Worm (Caenorhabditis elegans) whole organism, dauer: Measurements from ENCODE around the gene E02H4.2.

Source experiments
- unc-62 ChIP-seq: sonication (generic microtip); optimal IDR thresholded peaks from 2 replicates; lab custom pipeline; 2017; ENCODE audit warnings: missing biosample characterization, missing genetic modification reagents, missing genetic modification characterization

E02H4.2 gene

DNA sequence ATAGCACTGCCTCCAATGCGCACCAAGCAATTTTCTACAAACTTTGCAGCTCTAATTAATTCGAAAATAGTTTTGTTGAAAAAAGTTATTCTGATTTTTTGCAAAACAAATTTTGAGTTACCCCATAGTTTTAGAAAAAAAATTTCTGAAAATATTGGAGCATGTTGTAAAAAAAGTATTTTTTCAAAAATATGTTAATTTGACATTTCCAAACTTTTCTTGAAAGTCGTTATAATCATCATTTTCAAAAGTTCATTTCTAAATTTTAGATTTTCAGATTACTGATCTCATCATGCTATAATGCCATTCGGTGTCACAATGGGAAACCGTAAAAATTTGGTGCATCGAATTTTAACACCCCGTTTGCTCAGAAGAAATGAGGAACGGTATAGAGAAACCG, 13.6 kb downstream of the E02H4.2 start, which contains the start of gene del-1:
TSS of gene del-1 (plus strand) at position 301 of the 400 bp plus-strand sequence.
- no peak for TF ChIP-seq unc-62 (GFP tag; lab: Kevin White, UChicago)

DNA sequence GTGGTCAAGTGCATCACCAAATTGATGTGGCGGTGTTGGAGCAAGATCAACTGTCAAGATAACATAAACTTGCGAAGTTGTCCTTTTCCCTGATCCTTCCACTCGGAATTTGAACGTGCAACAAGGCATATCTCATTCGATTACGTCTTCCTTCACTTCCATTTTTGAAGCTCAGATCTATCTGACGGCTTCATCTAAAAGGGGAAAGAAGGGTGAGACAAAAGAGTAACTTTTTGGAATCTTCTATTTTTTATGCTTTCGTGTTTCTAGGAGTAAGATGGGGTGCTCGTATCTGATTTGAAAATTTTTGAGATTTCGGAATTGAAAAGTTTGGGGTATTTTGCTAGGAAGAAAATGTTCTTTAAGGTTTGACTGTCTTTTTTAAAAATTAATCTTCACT, 14.3 kb downstream of the E02H4.2 start:
- no peak for TF ChIP-seq unc-62 (GFP tag; lab: Kevin White, UChicago)

DNA sequence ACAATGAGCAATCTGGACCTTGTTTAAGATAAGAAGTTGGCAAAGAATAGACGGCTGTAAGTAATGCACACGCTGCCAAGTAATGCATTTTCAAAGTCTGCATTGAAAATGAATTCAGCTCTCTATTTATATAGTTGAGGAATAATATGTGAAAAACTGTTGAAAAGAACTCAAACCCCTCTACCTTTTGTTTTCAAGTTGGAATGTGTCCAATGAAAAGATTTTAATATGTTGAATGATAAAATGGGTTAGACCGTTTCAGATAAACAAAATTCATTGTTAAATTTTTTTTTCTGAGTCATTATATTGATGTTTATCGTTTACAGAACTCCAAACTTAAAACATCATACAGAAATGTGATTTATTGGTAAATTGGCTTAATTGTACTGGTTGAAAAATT, 18.0 kb downstream of the E02H4.2 start, which contains the start of gene E02H4.8:
TSS of gene E02H4.8 (minus strand) at position 101 of the 400 bp plus-strand sequence.
- no peak for TF ChIP-seq unc-62 (GFP tag; lab: Kevin White, UChicago)

DNA sequence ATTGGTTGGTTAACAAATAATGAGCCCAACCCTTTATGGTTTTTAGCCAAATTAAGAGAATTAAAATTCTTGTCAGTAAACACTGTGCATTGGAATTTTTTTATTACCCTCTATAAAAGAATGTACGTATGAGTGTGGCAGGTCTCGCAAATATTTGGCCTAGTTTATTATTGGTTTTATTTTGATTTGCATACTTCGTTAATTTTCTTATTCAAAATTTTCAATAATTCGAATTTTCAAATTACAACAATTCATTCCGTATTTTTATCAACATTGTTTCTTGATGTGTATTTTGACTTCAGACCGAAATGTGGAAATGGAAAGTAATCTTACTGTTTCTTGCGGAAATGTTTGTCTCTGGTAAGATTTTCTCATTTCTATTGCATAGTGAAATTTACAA, 23.8 kb downstream of the E02H4.2 start, which contains the start of gene E02H4.4:
TSS of gene E02H4.4 (plus strand) at position 301 of the 400 bp plus-strand sequence.
- TF ChIP-seq unc-62 (GFP tag; lab: Kevin White, UChicago), result no peak

DNA sequence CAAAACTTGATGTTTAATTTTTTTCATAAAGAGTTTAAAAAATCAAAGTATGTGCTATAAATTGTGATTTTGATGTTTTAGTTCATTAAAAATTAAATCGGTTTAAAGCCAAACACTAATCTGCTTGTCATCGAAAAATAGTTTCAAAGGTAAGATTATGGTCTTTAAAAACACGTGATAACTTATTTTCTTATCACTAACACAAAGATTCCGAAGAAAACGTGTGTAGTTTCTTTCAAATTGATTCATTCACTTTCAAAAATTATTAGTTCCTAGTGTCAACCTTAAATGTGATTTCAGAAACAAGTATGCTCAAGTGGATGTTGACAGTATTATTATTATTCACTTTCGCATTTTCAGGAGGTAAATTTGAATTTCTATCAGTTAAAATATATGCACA, 25.5 kb downstream of the E02H4.2 start, which contains the start of gene E02H4.7:
TSS of gene E02H4.7 (plus strand) at position 301 of the 400 bp plus-strand sequence.
- no peak for TF ChIP-seq unc-62 (GFP tag; lab: Kevin White, UChicago)

DNA sequence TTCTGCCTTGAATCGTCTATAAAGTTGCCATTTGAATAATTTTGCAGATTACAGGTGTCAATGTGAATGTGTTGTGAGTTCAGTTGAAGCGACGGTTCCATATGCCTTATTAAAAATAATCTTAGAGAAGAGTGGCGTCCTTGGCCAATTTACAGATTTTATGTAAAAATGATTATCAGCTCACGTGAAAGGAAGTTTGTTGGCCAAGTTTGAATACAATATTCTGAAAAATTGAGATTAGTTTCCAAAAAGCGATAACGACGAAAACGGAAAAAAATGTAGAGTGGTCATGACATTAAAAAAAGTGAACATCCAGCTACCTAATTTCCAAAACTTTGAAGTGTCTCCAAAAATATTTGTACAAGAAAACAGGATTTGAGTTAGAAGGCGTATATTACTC, 26.4 kb downstream of the E02H4.2 start, which contains the start of gene E02H4.5:
TSS of gene E02H4.5 (minus strand) at position 101 of the 400 bp plus-strand sequence.
- no peak for TF ChIP-seq unc-62 (GFP tag; lab: Kevin White, UChicago)

DNA sequence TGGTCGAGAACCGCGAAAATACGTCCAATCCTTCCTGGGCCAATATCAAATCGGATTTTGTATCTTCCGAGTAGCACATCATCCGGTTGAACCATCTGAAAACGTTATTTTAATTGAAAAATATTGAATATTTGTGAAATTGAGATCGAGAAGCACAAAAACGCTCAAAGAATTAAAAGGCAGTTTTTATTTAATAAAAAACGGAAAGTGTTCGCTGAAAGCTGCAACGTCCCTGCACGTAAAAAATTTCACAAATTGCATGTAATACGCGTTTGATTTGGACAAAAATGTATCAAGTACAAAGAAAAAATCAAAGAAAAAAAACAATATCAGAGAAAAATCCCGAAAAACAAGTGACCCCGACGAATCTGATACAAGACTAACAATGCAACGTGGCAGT, 29.4 kb downstream of the E02H4.2 start, which contains the start of gene E02H4.6:
TSS of gene E02H4.6 (minus strand) at position 101 of the 400 bp plus-strand sequence.
- no peak for TF ChIP-seq unc-62 (GFP tag; lab: Kevin White, UChicago)

DNA sequence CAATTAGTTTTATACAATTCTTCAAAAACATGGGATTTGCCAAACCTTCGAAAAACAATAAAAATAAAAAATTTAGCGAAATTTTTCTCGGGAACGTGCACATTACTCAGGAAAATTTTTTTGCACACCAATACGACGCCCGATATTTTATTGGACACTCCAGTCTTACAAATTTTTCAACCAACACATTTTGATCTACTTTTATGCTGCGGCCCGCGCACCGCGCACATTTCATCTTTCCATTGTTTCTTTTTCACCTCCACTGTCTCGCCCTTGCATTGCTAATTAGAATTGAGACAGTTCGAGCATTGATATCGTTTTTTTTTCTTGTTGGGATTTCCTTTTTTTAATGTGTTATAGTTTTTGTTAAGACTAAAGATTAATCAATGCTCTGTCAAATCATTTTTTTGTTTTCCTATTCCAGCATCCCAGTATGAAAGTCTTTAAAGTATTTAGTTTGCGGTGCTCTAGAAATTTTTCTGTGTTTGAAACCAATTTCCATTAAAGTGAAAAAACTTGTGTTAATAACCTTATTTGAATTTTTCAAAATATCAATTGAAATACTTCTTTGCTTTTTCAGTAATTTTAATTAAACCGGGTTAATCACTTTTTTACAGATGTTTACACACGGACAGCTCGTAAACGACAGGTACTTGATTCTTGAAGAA, 33.9 kb downstream of the E02H4.2 start, which contains the start of gene K04C1.5:
TSS of gene K04C1.5 (plus strand) at position 618 of the 668 bp plus-strand sequence.
- no peak for TF ChIP-seq unc-62 (GFP tag; lab: Kevin White, UChicago)

DNA sequence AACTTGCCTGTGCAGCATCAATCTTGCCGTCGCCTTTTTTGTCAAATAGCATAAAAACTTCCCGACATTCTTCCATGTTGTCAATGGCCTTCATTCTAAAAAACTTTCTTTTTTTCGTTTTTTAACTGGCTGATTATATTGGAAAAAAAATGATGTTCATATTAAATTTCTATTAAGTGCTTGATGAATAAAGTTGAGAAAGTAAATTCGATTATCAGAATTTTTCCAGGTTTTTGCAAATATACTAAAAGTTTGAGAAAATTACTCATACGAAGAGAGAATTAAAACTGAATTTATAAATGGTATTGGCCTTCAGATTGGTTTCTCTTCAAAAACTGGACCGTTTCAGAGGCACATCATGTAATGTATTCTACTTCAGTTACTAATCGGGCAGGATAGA, 34.9 kb downstream of the E02H4.2 start, which contains the start of gene mlc-6:
TSS of gene mlc-6 (minus strand) at position 101 of the 400 bp plus-strand sequence.
- no peak for TF ChIP-seq unc-62 (GFP tag; lab: Kevin White, UChicago)

DNA sequence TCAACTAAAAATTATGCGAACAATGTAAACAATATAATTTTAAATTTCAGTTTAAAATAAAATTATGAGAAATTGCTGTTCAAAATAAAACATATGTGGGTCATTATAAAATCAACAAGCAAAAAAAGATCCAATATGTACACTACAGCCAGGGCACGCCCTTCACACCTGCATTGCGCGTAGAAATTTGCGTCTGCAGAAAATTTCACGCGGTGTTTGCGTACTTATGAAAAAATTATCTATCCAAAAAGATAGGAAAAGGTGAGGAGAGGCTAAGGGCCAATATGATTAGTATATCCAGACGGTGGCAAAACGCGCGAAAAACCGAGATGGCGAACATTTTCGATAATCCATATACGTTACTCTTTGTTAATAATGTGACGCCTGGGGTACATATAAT, 36.9 kb downstream of the E02H4.2 start:
- no peak for TF ChIP-seq unc-62 (GFP tag; lab: Kevin White, UChicago)

DNA sequence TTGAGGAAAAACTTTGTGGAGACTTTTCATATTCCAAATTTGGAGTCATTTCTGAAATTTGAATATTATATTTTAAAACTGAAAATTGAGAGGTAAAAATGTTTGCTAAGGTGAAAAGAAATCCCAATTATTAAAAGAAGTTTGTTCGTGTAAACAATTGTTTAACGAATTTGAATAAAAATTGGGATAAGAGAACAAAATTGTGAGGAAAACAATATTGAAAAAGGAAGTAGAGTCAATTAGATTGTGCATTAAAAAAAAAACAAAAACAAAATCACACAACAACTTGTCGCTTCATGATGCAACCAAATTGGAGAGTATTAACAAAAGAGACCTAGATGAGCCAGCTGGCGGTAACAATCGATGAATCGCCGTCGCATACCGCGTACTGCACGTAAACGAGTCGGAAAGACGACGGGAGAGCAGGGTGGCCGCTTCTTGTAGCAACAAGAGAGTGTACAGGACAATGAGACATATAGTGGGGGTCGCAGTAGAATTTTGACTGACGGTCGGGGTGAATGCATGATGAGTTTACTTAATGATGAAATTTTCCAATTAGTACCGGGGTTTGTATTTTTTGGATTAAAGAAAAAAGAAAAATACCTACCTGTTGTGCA, 38.0 kb downstream of the E02H4.2 start, which contains the start of gene K04C1.3:
TSS of gene K04C1.3 (minus strand) at position 51 of the 617 bp plus-strand sequence.
- TF ChIP-seq unc-62 (GFP tag; lab: Kevin White, UChicago), result no peak

DNA sequence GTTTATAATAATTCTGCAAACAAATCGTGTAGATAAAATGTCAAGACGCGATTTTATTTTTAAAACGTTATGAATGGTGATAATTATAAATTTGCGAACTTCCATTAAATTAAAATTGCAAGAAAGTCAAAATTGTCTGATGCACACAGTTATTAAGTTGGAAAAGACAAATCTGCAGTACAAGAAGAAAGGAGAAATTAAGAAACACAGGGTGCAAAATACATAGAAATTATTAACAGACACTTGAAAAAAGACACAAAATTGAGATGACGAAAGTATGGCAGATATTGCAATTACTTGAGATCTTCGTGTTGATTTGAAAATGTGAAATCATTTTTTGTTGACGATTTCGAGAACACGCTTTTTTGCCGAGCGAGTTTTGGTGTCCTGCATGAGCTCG, 39.9 kb downstream of the E02H4.2 start:
- no peak for TF ChIP-seq unc-62 (GFP tag; lab: Kevin White, UChicago)

DNA sequence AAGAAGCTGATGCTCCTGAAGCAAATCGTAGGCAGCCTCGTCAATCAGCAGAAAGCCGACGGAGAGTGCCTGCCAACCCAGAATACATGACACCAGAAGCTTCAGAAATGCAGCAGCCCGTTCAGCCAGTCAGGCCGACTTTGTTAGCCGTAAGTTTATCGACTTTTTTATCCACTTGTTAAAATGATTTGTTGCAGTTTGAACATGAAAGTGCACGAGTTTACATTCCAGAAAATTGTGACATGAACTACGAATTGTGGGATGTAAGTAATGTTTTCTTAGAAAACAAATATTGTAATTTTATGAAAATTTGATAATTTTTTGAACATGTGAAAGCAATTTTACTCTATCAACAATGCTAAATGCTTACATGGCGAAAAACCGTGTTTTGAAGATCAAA, 41.2 kb downstream of the E02H4.2 start:
- TF ChIP-seq unc-62 (GFP tag; lab: Kevin White, UChicago), result no peak

DNA sequence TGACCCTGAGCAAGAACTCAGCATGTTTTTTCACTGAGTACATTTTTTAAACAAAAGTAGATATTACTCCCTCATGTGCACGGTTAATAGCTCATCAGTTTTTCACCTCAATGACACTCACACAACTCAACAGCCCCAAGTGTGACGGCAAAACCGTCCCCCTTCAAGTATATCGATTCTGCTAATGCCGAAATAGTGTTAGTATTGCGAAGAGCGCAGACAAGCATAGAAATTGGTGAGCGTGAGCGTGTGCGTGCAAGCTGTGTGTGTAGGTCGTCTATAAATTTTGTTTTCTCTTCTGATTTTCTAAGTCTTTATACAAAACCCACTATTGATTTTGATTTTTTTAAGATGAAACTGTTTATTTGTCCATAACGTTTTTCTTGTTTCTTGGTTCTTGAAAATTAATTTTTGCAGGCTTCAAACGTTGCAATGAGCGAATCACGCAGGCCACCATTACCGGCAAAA, 43.1 kb downstream of the E02H4.2 start, which contains the start of gene K04C1.2:
TSS of gene K04C1.2 (plus strand) at position 418 of the 468 bp plus-strand sequence.
- no peak for TF ChIP-seq unc-62 (GFP tag; lab: Kevin White, UChicago)

DNA sequence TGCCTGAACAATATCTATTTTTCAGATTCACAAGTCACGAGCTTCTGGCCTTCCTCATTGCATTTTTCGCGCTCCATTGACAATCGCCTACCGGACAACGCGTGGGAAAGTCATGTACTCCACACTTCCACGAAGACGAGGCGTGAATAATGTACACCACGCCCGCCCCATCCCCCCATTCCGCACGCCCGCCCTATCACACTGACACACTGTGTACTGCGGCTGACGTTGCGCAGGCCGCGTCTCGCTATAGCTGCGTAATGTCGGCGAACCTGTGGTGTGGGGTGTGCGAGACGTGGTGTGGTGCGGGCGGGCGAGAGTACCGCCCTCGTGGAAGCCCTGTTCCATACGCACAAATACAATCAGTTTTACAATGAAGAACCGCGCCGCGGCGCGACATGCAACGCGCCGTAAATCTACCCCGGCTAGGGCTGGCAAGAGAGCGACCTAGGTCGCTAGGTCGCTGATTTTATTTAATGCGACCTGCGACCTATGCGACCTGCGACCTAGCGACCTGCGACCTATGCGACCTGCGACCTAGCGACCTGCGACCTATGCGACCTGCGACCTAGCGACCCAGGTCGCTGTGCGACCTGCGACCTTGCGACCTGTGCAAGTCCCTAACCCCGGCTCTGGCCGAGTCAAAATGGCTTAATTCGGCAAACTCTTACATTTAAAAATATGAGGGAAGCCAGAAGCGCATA, 45.2 kb downstream of the E02H4.2 start:
- no peak for TF ChIP-seq unc-62 (GFP tag; lab: Kevin White, UChicago)
